Fruit fly (Drosophila melanogaster) whole organism: ENCODE results near the gene dsf.

Source experiments
- CG8478 ChIP-seq: fragments of >200 bp; optimal IDR thresholded peaks from 2 replicates; lab custom pipeline; 2018; ENCODE audit warnings: inconsistent platforms
- Dll ChIP-seq: fragments of >200 bp; optimal IDR thresholded peaks from 2 replicates; lab custom pipeline; 2017
- EcR ChIP-seq, 2 experiments: fragments of >200 bp; optimal IDR thresholded peaks; 2 replicates each; lab custom pipeline; 2017; ENCODE audit warnings: missing biosample characterization in 2 of 2, missing genetic modification characterization in 2 of 2, missing genetic modification reagents in 2 of 2
- pan ChIP-seq: fragments of >200 bp; optimal IDR thresholded peaks from 2 replicates; lab custom pipeline; 2017
- psq ChIP-seq: fragments of >200 bp; optimal IDR thresholded peaks from 2 replicates; lab custom pipeline; 2017
- usp ChIP-seq: fragments of >200 bp; optimal IDR thresholded peaks from 2 replicates; lab custom pipeline; 2017; ENCODE audit warnings: missing biosample characterization, missing genetic modification characterization, mixed read lengths

The dsf gene

dm6 chr2L:5944305-5945282 is 18.9 kb downstream of the dsf start:
- TF ChIP-seq psq (no peak), CG8478 (lab: Kevin White, UChicago) (no peak), pan (lab: Kevin White, UChicago) (no peak), usp (GFP tag; lab: Kevin White, UChicago) (no peak)

DNA sequence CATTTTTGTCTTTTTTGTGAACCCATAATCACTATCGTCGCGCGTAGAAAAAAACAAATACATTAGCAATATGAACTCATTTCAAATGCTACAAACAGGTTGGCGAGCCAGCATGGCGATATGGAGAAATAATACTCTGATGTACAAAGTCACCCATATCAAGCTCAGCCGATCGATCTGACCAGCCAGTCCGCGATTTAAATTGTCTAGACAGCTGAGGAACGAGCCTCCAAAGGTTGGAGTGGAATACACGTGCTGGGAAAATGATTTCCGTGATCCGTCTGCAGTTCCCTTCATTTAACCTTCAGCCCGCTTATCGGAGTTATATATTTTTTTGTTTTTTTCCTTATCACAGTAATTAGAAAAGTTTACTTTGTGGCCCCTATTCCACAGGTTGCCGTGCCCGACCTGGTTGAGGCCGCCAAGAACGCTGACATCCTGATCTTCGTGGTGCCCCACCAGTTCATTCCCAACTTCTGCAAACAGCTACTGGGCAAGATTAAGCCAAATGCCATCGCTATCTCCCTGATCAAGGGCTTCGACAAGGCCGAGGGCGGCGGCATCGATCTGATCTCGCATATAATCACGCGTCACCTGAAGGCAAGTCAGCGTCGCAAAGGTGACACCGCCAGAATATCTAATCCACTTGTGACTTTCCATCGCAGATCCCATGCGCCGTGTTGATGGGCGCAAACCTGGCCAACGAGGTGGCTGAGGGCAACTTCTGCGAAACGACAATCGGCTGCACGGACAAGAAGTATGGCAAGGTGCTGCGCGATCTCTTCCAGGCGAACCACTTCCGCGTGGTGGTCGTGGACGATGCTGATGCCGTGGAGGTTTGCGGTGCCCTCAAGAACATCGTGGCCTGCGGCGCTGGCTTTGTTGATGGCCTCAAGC is 20.2 kb downstream of the dsf start:
- TF ChIP-seq Dll (lab: Kevin White, UChicago) = no peak
- no peak for TF ChIP-seq psq
- no peak for TF ChIP-seq usp (GFP tag; lab: Kevin White, UChicago)
- TF ChIP-seq CG8478 (lab: Kevin White, UChicago) = no peak
- no peak for TF ChIP-seq pan (lab: Kevin White, UChicago)
- TF ChIP-seq EcR (GFP tag; optimal IDR thresholded peaks at IDR 0.05; lab: Kevin White, UChicago) = no peak

- TF ChIP-seq CG8478 (lab: Kevin White, UChicago) (no peak), psq (no peak), Dll (lab: Kevin White, UChicago) (no peak), EcR (GFP tag; optimal IDR thresholded peaks at IDR 0.05; lab: Kevin White, UChicago) (no peak)
Measured at dm6 chr2L:5946728-5947127, 21.0 kb downstream of the dsf start.

- TF ChIP-seq pan (lab: Kevin White, UChicago) (no peak), psq (no peak), usp (GFP tag; lab: Kevin White, UChicago) (no peak), EcR (GFP tag; optimal IDR thresholded peaks at IDR 0.05; lab: Kevin White, UChicago) (no peak), Dll (lab: Kevin White, UChicago) (no peak), CG8478 (lab: Kevin White, UChicago) (no peak)
Measured at dm6 chr2L:5947504-5947903, 21.8 kb downstream of the dsf start.

- TF ChIP-seq CG8478 (lab: Kevin White, UChicago) (no peak), usp (GFP tag; lab: Kevin White, UChicago) (no peak), pan (lab: Kevin White, UChicago) (no peak)
Measured at dm6 chr2L:5948775-5949526, 23.2 kb downstream of the dsf start, which contains the start of gene CG9044. Gene CG9044, plus strand, starts transcription at chr2L:5949450.

- TF ChIP-seq psq = no peak
Measured at dm6 chr2L:5956153-5956552, 30.4 kb downstream of the dsf start, which contains the start of gene CG13999. Gene CG13999, minus strand, starts transcription at chr2L:5956466.

DNA sequence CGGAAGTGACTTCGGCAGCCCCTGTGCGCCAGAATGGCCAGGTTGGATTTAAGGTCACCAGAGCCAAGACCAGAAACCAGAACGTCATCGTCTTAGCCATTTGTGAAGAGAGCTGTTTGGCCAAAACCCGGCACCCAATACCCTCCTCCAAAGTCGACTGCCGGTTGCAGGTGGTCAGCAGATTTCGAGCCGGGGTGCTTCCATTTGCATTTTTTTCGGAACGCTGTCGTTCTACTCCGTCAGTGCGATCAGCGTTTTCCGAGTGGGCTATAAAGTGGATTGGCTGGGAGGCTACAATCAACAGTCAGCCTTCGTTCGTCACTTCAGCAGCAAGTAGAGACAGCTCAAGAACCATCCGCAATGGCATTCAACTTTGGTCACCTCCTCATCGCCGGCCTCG is 31.0 kb downstream of the dsf start, which contains the start of the genes CG13998 and Vm26Ab:
Gene CG13998 (minus strand): TSS at position 114 of the 400 bp plus-strand sequence.
Gene Vm26Ab (plus strand): TSS at position 299 of the 400 bp plus-strand sequence.
- TF ChIP-seq psq (no peak), pan (lab: Kevin White, UChicago) (no peak), usp (GFP tag; lab: Kevin White, UChicago) (no peak), CG8478 (lab: Kevin White, UChicago) (no peak), EcR (GFP tag; optimal IDR thresholded peaks at IDR 0.05; lab: Kevin White, UChicago) (no peak), Dll (lab: Kevin White, UChicago) (no peak)

DNA sequence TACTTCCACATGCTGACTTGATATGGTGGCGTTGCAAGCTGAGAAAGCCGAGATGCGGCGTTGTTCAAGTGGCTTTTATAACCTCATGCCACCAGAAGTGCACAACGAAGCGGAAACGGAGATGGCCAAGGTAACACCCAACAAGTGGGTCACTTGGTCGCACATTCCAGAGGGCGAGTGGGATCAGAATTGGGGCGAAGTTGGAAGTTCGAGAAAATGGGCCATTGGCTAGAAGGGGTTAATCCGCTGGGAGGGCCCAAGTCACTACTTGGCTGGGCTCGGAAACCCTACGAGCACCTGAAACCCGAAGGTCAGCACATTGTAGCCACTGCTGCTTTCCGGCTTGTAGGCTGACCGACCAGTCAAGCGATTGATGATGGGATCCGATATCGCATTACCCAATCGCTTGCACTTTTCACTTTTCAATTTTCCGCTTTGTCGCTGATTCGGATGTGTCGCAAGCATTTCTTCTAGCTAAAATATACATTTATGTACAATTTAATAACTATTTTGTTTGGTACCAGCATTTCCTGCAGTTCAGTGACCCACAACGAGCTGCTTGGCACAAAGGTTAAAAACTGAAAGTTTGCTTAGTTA is 32.9 kb downstream of the dsf start, which contains the start of gene Vm26Ac:
Gene Vm26Ac (minus strand): TSS at position 51 of the 597 bp plus-strand sequence.
- TF ChIP-seq psq (no peak), pan (lab: Kevin White, UChicago) (no peak), CG8478 (lab: Kevin White, UChicago) (no peak), usp (GFP tag; lab: Kevin White, UChicago) (no peak), EcR (GFP tag; optimal IDR thresholded peaks at IDR 0.05; lab: Kevin White, UChicago) (no peak), Dll (lab: Kevin White, UChicago) (no peak)

DNA sequence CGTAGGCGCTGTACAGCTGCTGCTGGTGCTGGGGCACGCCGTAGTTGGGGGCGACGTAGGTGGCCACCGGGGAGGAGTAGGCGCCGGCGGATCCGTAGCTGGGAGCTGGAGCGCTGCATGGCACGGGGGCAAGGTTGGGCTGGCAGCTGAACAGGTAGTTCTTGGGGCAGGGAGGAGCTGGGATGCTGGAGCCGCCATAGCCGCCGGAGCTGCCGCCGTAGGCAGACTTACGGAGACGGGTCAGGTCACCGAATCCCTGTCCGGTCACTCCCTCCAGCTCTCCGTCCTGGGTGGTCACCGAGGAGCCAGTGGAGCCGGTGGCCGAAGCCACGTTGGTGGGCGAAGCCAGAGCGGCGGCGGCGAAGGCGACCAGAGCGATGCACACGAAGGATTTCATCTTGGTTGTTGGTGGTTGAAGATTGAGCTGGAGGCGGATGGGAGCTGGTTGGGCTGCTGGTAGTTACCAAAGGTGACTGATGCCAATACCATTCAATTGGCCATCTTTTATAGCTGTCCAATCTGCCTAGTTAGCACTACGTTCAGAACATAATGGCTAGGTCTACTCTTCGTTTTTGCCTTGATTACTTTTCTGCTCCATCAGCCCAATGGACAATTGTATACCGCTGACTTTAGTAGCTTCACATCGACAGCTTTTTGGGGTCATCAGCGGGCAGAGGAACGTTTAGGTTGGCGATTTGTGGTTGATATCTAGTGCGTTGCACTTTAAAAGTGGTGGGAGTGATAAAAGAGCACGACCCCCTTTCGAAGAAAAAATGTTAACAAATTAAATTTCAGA is 34.3 kb downstream of the dsf start, which contains the start of gene Vm26Aa:
Gene Vm26Aa (minus strand): TSS at position 478 of the 796 bp plus-strand sequence.
- TF ChIP-seq psq (no peak), pan (lab: Kevin White, UChicago) (no peak), usp (GFP tag; lab: Kevin White, UChicago) (no peak), CG8478 (lab: Kevin White, UChicago) (no peak), EcR (GFP tag; optimal IDR thresholded peaks at IDR 0.05; lab: Kevin White, UChicago) (no peak), Dll (lab: Kevin White, UChicago) (no peak)
